Worm (Caenorhabditis elegans): Measurements from ENCODE around the gene Y57A10A.27.

- TF ChIP-seq ama-1 (optimal IDR thresholded peaks at IDR 0.05) (no peak), C34B4.2 (tag; optimal IDR thresholded peaks at IDR 0.05) (no peak), aly-2 (tag; optimal IDR thresholded peaks at IDR 0.05) (no peak), egl-27 (tag; optimal IDR thresholded peaks at IDR 0.05) (no peak), nhr-76 (tag; optimal IDR thresholded peaks at IDR 0.05) (no peak), fkh-10 (GFP tag; optimal IDR thresholded peaks at IDR 0.05) (no peak), lsy-2 (tag; optimal IDR thresholded peaks at IDR 0.05) (no peak)
Measured at ce11 chrII:12301233-12301632, 26.4 kb upstream of the Y57A10A.27 start.
